Fruit fly (Drosophila melanogaster) whole organism, adult: ENCODE data around the gene Drice.

Experiments used
- CG11617 ChIP-seq: fragments of 200-800 bp; sonication (Bioruptor generic); optimal IDR thresholded peaks from 2 replicates; lab custom pipeline; 2017; ENCODE audit warnings: mild to moderate bottlenecking, missing biosample characterization, missing genetic modification reagents, missing genetic modification characterization
- CG12768 ChIP-seq: fragments of 200-800 bp; sonication (Bioruptor generic); optimal IDR thresholded peaks from 2 replicates; lab custom pipeline; 2017; ENCODE audit warnings: missing biosample characterization, missing genetic modification characterization, mild to moderate bottlenecking, moderate library complexity, missing genetic modification reagents
- CG14711 ChIP-seq: fragments of 200-800 bp; sonication (Bioruptor generic); optimal IDR thresholded peaks from 2 replicates; lab custom pipeline; 2018; ENCODE audit warnings: missing biosample characterization, mild to moderate bottlenecking, missing genetic modification characterization, moderate library complexity
- CG1620 ChIP-seq: fragments of 200-800 bp; sonication (Bioruptor generic); optimal IDR thresholded peaks from 2 replicates; lab custom pipeline; 2016; ENCODE audit warnings: missing biosample characterization, missing genetic modification characterization
- CG33017 ChIP-seq: fragments of 200-800 bp; sonication (Bioruptor generic); optimal IDR thresholded peaks from 2 replicates; lab custom pipeline; 2018; ENCODE audit warnings: missing biosample characterization, mild to moderate bottlenecking, missing genetic modification characterization, moderate library complexity
- CG5204 ChIP-seq: fragments of 200-800 bp; sonication (Bioruptor generic); optimal IDR thresholded peaks from 2 replicates; lab custom pipeline; 2016; ENCODE audit warnings: missing biosample characterization, missing genetic modification characterization
- CG7045 ChIP-seq: fragments of 200-800 bp; sonication (Bioruptor generic); optimal IDR thresholded peaks from 2 replicates; lab custom pipeline; 2017; ENCODE audit warnings: missing biosample characterization, mild to moderate bottlenecking, missing genetic modification characterization
- CG7101 ChIP-seq: fragments of 200-800 bp; sonication (Bioruptor generic); optimal IDR thresholded peaks from 2 replicates; lab custom pipeline; 2018; ENCODE audit warnings: missing biosample characterization, mild to moderate bottlenecking, missing genetic modification characterization, moderate library complexity
- Clk ChIP-seq: fragments of 200-800 bp; sonication (Bioruptor generic); optimal IDR thresholded peaks from 2 replicates; lab custom pipeline; 2017; ENCODE audit warnings: missing biosample characterization, missing genetic modification characterization
- Crg-1 ChIP-seq: fragments of 200-800 bp; sonication (Bioruptor generic); optimal IDR thresholded peaks from 2 replicates; lab custom pipeline; 2016; ENCODE audit warnings: missing biosample characterization, missing genetic modification characterization
- Hr96 ChIP-seq: fragments of 200-800 bp; sonication (Bioruptor generic); optimal IDR thresholded peaks from 2 replicates; lab custom pipeline; 2016; ENCODE audit warnings: missing biosample characterization, missing genetic modification characterization
- Mnt ChIP-seq: fragments of 200-800 bp; sonication (Bioruptor generic); optimal IDR thresholded peaks from 2 replicates; lab custom pipeline; 2016; ENCODE audit warnings: missing biosample characterization, mild to moderate bottlenecking, missing genetic modification characterization
- bab1 ChIP-seq: fragments of 200-800 bp; sonication (Bioruptor generic); optimal IDR thresholded peaks from 3 replicates; lab custom pipeline; 2019; ENCODE audit warnings: missing biosample characterization, mild to moderate bottlenecking, missing genetic modification characterization, moderate library complexity
- cic ChIP-seq: fragments of 200-800 bp; sonication (Bioruptor generic); optimal IDR thresholded peaks from 2 replicates; lab custom pipeline; 2017; ENCODE audit warnings: missing biosample characterization, mild to moderate bottlenecking, missing genetic modification characterization, moderate library complexity
- cnc ChIP-seq, 2 experiments: fragments of >200 bp; optimal IDR thresholded peaks; 2 replicates each; lab custom pipeline; 2017
- kay ChIP-seq: fragments of 200-800 bp; sonication (Bioruptor generic); peaks from one replicate; lab custom pipeline; 2016; ENCODE audit warnings: missing biosample characterization, missing genetic modification characterization, borderline replicate concordance
- ovo ChIP-seq: fragments of 200-800 bp; sonication (Bioruptor generic); optimal IDR thresholded peaks from 2 replicates; lab custom pipeline; 2016; ENCODE audit warnings: missing biosample characterization, missing genetic modification characterization
- pad ChIP-seq: fragments of 200-800 bp; sonication (Bioruptor generic); optimal IDR thresholded peaks from 3 replicates; lab custom pipeline; 2017; ENCODE audit warnings: missing biosample characterization, missing genetic modification characterization, mild to moderate bottlenecking, moderate library complexity, missing genetic modification reagents
- tj ChIP-seq: fragments of 200-800 bp; sonication (Bioruptor generic); optimal IDR thresholded peaks from 3 replicates; lab custom pipeline; 2017; ENCODE audit warnings: missing biosample characterization, mild to moderate bottlenecking, missing genetic modification characterization, moderate library complexity
- toe ChIP-seq: fragments of 200-800 bp; sonication (Bioruptor generic); optimal IDR thresholded peaks from 2 replicates; lab custom pipeline; 2016; ENCODE audit warnings: missing biosample characterization, missing genetic modification characterization

Gene Drice

dm6 chr3R:29799681-29800028 is 197 bp downstream of the Drice start:
- TF ChIP-seq CG14711 (tag; lab: Kevin White, UChicago) (no peak), bab1 (GFP tag; lab: Kevin White, UChicago) (peak; percentile 14), cnc (optimal IDR thresholded peaks at IDR 0.05; lab: Kevin White, UChicago) (peak in 1 of 2 experiments; percentile 83)

- TF ChIP-seq toe (GFP tag; lab: Kevin White, UChicago): peak; percentile 99
- TF ChIP-seq CG7101: peak; percentile 88
- peak; percentile 53 for TF ChIP-seq pad (GFP tag; lab: Kevin White, UChicago)
- peak; percentile 90 for TF ChIP-seq CG7045 (GFP tag; lab: Kevin White, UChicago)
- peak; percentile 86 for TF ChIP-seq bab1 (GFP tag; lab: Kevin White, UChicago)
- peak; percentile 95 for TF ChIP-seq CG11617 (GFP tag; lab: Kevin White, UChicago)
- TF ChIP-seq Mnt (GFP tag; lab: Kevin White, UChicago): peak; percentile 89
- TF ChIP-seq cnc (optimal IDR thresholded peaks at IDR 0.05; lab: Kevin White, UChicago): no peak
- TF ChIP-seq kay (GFP tag; lab: Kevin White, UChicago): no peak
- no peak for TF ChIP-seq CG5204 (GFP tag; lab: Kevin White, UChicago)
- TF ChIP-seq ovo (GFP tag; lab: Kevin White, UChicago): peak; percentile 89
- TF ChIP-seq CG12768: peak; percentile 98
- TF ChIP-seq Crg-1 (GFP tag; lab: Kevin White, UChicago): peak; percentile 91
- TF ChIP-seq Hr96: peak; percentile 97
- peak; percentile 91 for TF ChIP-seq Clk (GFP tag; lab: Kevin White, UChicago)
- peak; percentile 80 for TF ChIP-seq CG33017
- peak; percentile 72 for TF ChIP-seq cic (GFP tag; lab: Kevin White, UChicago)
- peak; percentile 92 for TF ChIP-seq CG1620 (GFP tag; lab: Kevin White, UChicago)
- peak; percentile 53 for TF ChIP-seq CG14711 (tag; lab: Kevin White, UChicago)
- peak; percentile 88 for TF ChIP-seq tj (GFP tag; lab: Kevin White, UChicago)
These were observed 3.4 kb downstream of the Drice start, which contains the start of the genes Etfb and CG7789 for dm6 chr3R:29802753-29803313. Gene Etfb (minus strand): TSS chr3R:29802945. Gene CG7789 (plus strand): TSS chr3R:29803196.

dm6 chr3R:29806682-29807393 is 7.4 kb downstream of the Drice start, which contains the start of the genes ca and ncd:
Gene ca (plus strand): TSS chr3R:29806811.
Gene ncd (minus strand): TSS chr3R:29807127.
- TF ChIP-seq Crg-1 (GFP tag; lab: Kevin White, UChicago) (no peak), CG14711 (tag; lab: Kevin White, UChicago) (no peak), CG12768 (no peak), pad (GFP tag; lab: Kevin White, UChicago) (no peak), bab1 (GFP tag; lab: Kevin White, UChicago) (peak; percentile 32), CG11617 (GFP tag; lab: Kevin White, UChicago) (peak; percentile 49), ovo (GFP tag; lab: Kevin White, UChicago) (no peak), CG33017 (no peak), cic (GFP tag; lab: Kevin White, UChicago) (no peak), tj (GFP tag; lab: Kevin White, UChicago) (no peak), Hr96 (no peak), CG5204 (GFP tag; lab: Kevin White, UChicago) (no peak), Mnt (GFP tag; lab: Kevin White, UChicago) (peak; percentile 1), CG7101 (no peak), cnc (optimal IDR thresholded peaks at IDR 0.05; lab: Kevin White, UChicago) (no peak)

- no peak for TF ChIP-seq CG14711 (tag; lab: Kevin White, UChicago)
- TF ChIP-seq CG7045 (GFP tag; lab: Kevin White, UChicago): no peak
- TF ChIP-seq bab1 (GFP tag; lab: Kevin White, UChicago): no peak
- no peak for TF ChIP-seq CG11617 (GFP tag; lab: Kevin White, UChicago)
- no peak for TF ChIP-seq toe (GFP tag; lab: Kevin White, UChicago)
- TF ChIP-seq ovo (GFP tag; lab: Kevin White, UChicago): no peak
- TF ChIP-seq kay (GFP tag; lab: Kevin White, UChicago): no peak
- TF ChIP-seq cnc (optimal IDR thresholded peaks at IDR 0.05; lab: Kevin White, UChicago): no peak
- no peak for TF ChIP-seq Crg-1 (GFP tag; lab: Kevin White, UChicago)
- no peak for TF ChIP-seq CG33017
- no peak for TF ChIP-seq CG5204 (GFP tag; lab: Kevin White, UChicago)
- TF ChIP-seq CG12768: no peak
These were observed 16.8 kb downstream of the Drice start, which contains the start of gene Vps16B for dm6 chr3R:29816266-29816665. Gene Vps16B (minus strand): TSS chr3R:29816451.

DNA sequence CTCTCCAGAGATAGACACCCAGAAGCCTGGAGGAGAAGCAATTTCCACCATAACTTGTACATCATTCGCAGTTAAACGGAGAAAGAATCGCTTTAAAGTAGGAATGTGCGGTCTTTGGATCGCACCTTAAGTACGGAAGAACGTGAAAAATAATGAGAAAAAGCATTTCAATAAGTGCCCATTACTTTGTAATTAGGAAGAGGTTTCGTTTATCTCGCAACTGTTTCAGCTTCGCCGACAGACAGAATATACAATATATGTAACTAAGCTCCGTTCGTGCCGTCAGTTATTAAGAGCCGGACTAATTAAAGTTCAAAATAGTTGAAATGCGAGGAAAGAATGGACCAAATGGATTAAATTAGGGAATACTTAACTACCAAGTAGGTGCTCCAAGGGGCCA is 18.2 kb downstream of the Drice start, which contains the start of gene CG7829:
TSS of gene CG7829 (minus strand) at position 101 of the 400 bp plus-strand sequence.
- no peak for TF ChIP-seq bab1 (GFP tag; lab: Kevin White, UChicago)
- TF ChIP-seq Mnt (GFP tag; lab: Kevin White, UChicago): no peak
- no peak for TF ChIP-seq tj (GFP tag; lab: Kevin White, UChicago)
- TF ChIP-seq cic (GFP tag; lab: Kevin White, UChicago): no peak
- TF ChIP-seq CG7101: no peak
- TF ChIP-seq Hr96: no peak
- TF ChIP-seq ovo (GFP tag; lab: Kevin White, UChicago): no peak
